Fruit fly (Drosophila melanogaster): ENCODE measurements around the gene ppk24.

The ppk24 gene

dm6 chr3R:31314477-31314876, 48.9 kb downstream of the ppk24 start:
- TF ChIP-seq cic (GFP tag; optimal IDR thresholded peaks at IDR 0.05) (no peak), CG14711 (tag; optimal IDR thresholded peaks at IDR 0.05) (no peak), ovo (GFP tag; optimal IDR thresholded peaks at IDR 0.05) (no peak), CG7045 (GFP tag; optimal IDR thresholded peaks at IDR 0.05) (no peak), cnc (optimal IDR thresholded peaks at IDR 0.05) (no peak), pad (GFP tag; optimal IDR thresholded peaks at IDR 0.05) (no peak), CG5204 (GFP tag; optimal IDR thresholded peaks at IDR 0.05) (no peak), CG1620 (GFP tag; optimal IDR thresholded peaks at IDR 0.05) (no peak), Crg-1 (GFP tag; optimal IDR thresholded peaks at IDR 0.05) (no peak)
